Worm (Caenorhabditis elegans): ENCODE results near the gene cest-1.1.

DNA sequence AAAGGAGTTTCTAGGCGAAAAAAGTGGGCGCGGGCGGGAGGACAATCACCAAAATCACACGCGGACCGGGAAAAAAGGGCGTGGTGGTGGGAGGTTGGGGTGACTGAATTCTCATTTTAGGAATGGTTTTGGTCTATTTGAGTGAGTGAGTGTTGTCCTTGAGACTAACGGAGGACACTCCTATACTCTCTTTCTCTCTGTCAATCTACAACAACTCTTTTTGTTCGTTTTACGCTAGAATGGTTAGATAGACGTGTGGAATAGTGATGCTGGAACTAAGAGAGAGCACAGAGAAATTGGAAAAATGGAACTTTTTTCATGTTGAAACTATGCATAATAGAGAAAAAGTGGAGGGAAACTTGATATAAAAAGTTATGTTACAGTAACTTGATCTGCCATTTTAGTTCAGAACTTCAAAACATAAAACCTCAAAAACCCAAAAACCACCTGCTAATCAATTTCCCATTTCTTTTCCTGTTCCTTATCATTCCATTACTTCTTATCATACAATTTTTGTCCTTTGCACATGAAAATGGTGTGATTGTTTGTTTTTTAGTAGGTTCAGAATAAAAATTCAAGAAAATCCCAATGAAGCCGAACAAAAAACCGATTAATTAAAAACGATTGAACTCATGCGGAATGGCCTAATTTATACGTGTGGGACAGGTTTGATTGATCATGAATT lies 31.6 kb downstream of the cest-1.1 start:
- TF ChIP-seq sox-4 (tag; optimal IDR thresholded peaks at IDR 0.05) (no peak), lin-13 (GFP tag; optimal IDR thresholded peaks at IDR 0.05) (no peak), lsy-2 (tag; optimal IDR thresholded peaks at IDR 0.05) (peak in 1 of 2 experiments; percentile 30), aha-1 (tag; optimal IDR thresholded peaks at IDR 0.05) (no peak), nhr-12 (tag; optimal IDR thresholded peaks at IDR 0.05) (no peak), lin-39 (tag; optimal IDR thresholded peaks at IDR 0.05) (no peak)
